Worm (Caenorhabditis elegans) whole organism, midembryonic: ENCODE results near the gene T10B9.9.

Experiments
- T22C8.4 ChIP-seq: fragments of 200-800 bp; sonication (Bioruptor generic); IDR thresholded peaks from 2 replicates; pipeline ENCODE4 v1.3.6; 2022; ENCODE audit warnings: missing genetic modification characterization, missing compliant biosample characterization
- med-1 ChIP-seq: sonication (generic microtip); optimal IDR thresholded peaks from 2 replicates; lab custom pipeline; 2017; ENCODE audit warnings: missing genetic modification characterization, mild to moderate bottlenecking, missing compliant biosample characterization, antibody characterized with exemption, missing genetic modification reagents; ENCODE audit not compliant: insufficient read depth
- tab-1 ChIP-seq: fragments of 200-800 bp; sonication (Bioruptor generic); IDR thresholded peaks from 2 replicates; pipeline ENCODE4 v1.3.6; 2022; ENCODE audit warnings: missing genetic modification characterization, missing compliant biosample characterization
- ztf-23 ChIP-seq: fragments of 200-800 bp; sonication (Bioruptor generic); IDR thresholded peaks from 2 replicates; pipeline ENCODE4 v1.3.6; 2022; ENCODE audit warnings: missing genetic modification reagents, missing genetic modification characterization, missing compliant biosample characterization

- TF ChIP-seq tab-1 (no peak), med-1 (GFP tag; lab: Kevin White, UChicago) (no peak), T22C8.4 (GFP tag; lab: Robert Waterston, UW) (no peak), ztf-23 (no peak)
Observed at ce11 chrII:9773892-9774581, 1.7 kb downstream of the T10B9.9 start, which contains the start of gene ZK1321.4.
